Fruit fly (Drosophila melanogaster) whole organism, adult: ENCODE measurements around the gene Or83a.

Source experiments
- CG11617 ChIP-seq: fragments of 200-800 bp; sonication (Bioruptor generic); optimal IDR thresholded peaks from 2 replicates; lab custom pipeline; 2017; ENCODE audit warnings: mild to moderate bottlenecking, missing biosample characterization, missing genetic modification reagents, missing genetic modification characterization
- CG12768 ChIP-seq: fragments of 200-800 bp; sonication (Bioruptor generic); optimal IDR thresholded peaks from 2 replicates; lab custom pipeline; 2017; ENCODE audit warnings: missing biosample characterization, missing genetic modification characterization, mild to moderate bottlenecking, moderate library complexity, missing genetic modification reagents
- CG14711 ChIP-seq: fragments of 200-800 bp; sonication (Bioruptor generic); optimal IDR thresholded peaks from 2 replicates; lab custom pipeline; 2018; ENCODE audit warnings: missing biosample characterization, mild to moderate bottlenecking, missing genetic modification characterization, moderate library complexity
- CG1620 ChIP-seq: fragments of 200-800 bp; sonication (Bioruptor generic); optimal IDR thresholded peaks from 2 replicates; lab custom pipeline; 2016; ENCODE audit warnings: missing biosample characterization, missing genetic modification characterization
- CG33017 ChIP-seq: fragments of 200-800 bp; sonication (Bioruptor generic); optimal IDR thresholded peaks from 2 replicates; lab custom pipeline; 2018; ENCODE audit warnings: missing biosample characterization, mild to moderate bottlenecking, missing genetic modification characterization, moderate library complexity
- CG5204 ChIP-seq: fragments of 200-800 bp; sonication (Bioruptor generic); optimal IDR thresholded peaks from 2 replicates; lab custom pipeline; 2016; ENCODE audit warnings: missing biosample characterization, missing genetic modification characterization
- CG7045 ChIP-seq: fragments of 200-800 bp; sonication (Bioruptor generic); optimal IDR thresholded peaks from 2 replicates; lab custom pipeline; 2017; ENCODE audit warnings: missing biosample characterization, mild to moderate bottlenecking, missing genetic modification characterization
- CG7101 ChIP-seq: fragments of 200-800 bp; sonication (Bioruptor generic); optimal IDR thresholded peaks from 2 replicates; lab custom pipeline; 2018; ENCODE audit warnings: missing biosample characterization, mild to moderate bottlenecking, missing genetic modification characterization, moderate library complexity
- Clk ChIP-seq: fragments of 200-800 bp; sonication (Bioruptor generic); optimal IDR thresholded peaks from 2 replicates; lab custom pipeline; 2017; ENCODE audit warnings: missing biosample characterization, missing genetic modification characterization
- Crg-1 ChIP-seq: fragments of 200-800 bp; sonication (Bioruptor generic); optimal IDR thresholded peaks from 2 replicates; lab custom pipeline; 2016; ENCODE audit warnings: missing biosample characterization, missing genetic modification characterization
- Hr96 ChIP-seq: fragments of 200-800 bp; sonication (Bioruptor generic); optimal IDR thresholded peaks from 2 replicates; lab custom pipeline; 2016; ENCODE audit warnings: missing biosample characterization, missing genetic modification characterization
- Mnt ChIP-seq: fragments of 200-800 bp; sonication (Bioruptor generic); optimal IDR thresholded peaks from 2 replicates; lab custom pipeline; 2016; ENCODE audit warnings: missing biosample characterization, mild to moderate bottlenecking, missing genetic modification characterization
- bab1 ChIP-seq: fragments of 200-800 bp; sonication (Bioruptor generic); optimal IDR thresholded peaks from 3 replicates; lab custom pipeline; 2019; ENCODE audit warnings: missing biosample characterization, mild to moderate bottlenecking, missing genetic modification characterization, moderate library complexity
- cic ChIP-seq: fragments of 200-800 bp; sonication (Bioruptor generic); optimal IDR thresholded peaks from 2 replicates; lab custom pipeline; 2017; ENCODE audit warnings: missing biosample characterization, mild to moderate bottlenecking, missing genetic modification characterization, moderate library complexity
- cnc ChIP-seq, 2 experiments: fragments of >200 bp; optimal IDR thresholded peaks; 2 replicates each; lab custom pipeline; 2017
- kay ChIP-seq: fragments of 200-800 bp; sonication (Bioruptor generic); peaks from one replicate; lab custom pipeline; 2016; ENCODE audit warnings: missing biosample characterization, missing genetic modification characterization, borderline replicate concordance
- ovo ChIP-seq: fragments of 200-800 bp; sonication (Bioruptor generic); optimal IDR thresholded peaks from 2 replicates; lab custom pipeline; 2016; ENCODE audit warnings: missing biosample characterization, missing genetic modification characterization
- pad ChIP-seq: fragments of 200-800 bp; sonication (Bioruptor generic); optimal IDR thresholded peaks from 3 replicates; lab custom pipeline; 2017; ENCODE audit warnings: missing biosample characterization, missing genetic modification characterization, mild to moderate bottlenecking, moderate library complexity, missing genetic modification reagents
- tj ChIP-seq: fragments of 200-800 bp; sonication (Bioruptor generic); optimal IDR thresholded peaks from 3 replicates; lab custom pipeline; 2017; ENCODE audit warnings: missing biosample characterization, mild to moderate bottlenecking, missing genetic modification characterization, moderate library complexity
- toe ChIP-seq: fragments of 200-800 bp; sonication (Bioruptor generic); optimal IDR thresholded peaks from 2 replicates; lab custom pipeline; 2016; ENCODE audit warnings: missing biosample characterization, missing genetic modification characterization

The Or83a gene

DNA sequence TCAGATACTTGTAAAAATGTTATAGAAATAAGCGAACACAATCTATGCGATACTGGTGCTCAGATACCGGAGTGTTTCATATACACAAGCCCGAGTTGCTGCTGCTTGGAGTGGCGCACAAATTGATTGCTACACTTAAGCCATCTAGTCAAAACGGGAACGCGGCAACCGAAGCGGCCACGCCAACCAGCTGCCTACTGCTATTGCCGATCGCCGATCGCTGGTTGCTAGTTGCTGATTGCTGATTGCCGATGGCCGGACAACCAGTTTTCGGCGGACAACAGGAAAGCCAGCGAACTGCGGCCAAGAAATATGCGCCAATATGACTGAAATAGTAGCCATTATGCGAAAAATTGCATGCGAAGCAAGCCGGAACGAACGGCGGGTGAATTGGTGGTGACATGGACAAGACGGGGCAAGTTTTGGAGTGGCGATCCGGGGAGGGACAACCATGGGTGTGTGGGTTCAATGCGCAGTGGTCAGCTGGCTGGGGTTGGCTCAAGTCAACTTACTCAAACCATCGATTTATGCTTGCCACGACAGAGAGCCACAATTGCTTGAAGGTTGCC is 8.8 kb downstream of the Or83a start:
- no peak for TF ChIP-seq pad
- TF ChIP-seq CG7101 (tag; lab: Kevin White, UChicago) = no peak

DNA sequence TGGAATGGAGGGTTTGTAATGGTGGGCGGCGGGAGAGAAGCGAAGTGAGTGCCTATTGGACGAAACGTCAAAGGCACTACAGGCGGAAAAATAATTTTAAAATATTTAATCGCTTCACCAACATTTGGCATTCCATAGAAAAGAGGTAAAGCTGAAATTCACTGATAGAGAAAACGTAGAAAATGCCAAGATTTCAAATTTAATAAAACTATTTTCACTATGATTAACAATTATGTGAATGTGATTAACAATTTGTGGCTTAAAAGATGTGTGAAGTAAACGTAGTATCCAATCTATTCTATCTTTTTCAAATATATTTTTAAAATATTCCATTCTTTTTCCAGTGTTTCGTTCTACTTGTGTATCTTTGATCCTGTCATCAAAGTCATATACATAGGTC is 9.6 kb downstream of the Or83a start:
- TF ChIP-seq Clk (GFP tag; lab: Kevin White, UChicago) (no peak), CG7045 (GFP tag; lab: Kevin White, UChicago) (no peak), CG14711 (tag; lab: Kevin White, UChicago) (no peak), CG1620 (no peak), CG12768 (GFP tag; lab: Kevin White, UChicago) (no peak), Mnt (GFP tag; lab: Kevin White, UChicago) (no peak), cic (GFP tag; lab: Kevin White, UChicago) (no peak), CG5204 (GFP tag; lab: Kevin White, UChicago) (no peak), CG7101 (tag; lab: Kevin White, UChicago) (no peak), bab1 (GFP tag; lab: Kevin White, UChicago) (no peak), kay (GFP tag; lab: Kevin White, UChicago) (no peak), toe (GFP tag; lab: Kevin White, UChicago) (no peak), cnc (optimal IDR thresholded peaks at IDR 0.05; lab: Kevin White, UChicago) (no peak), Hr96 (no peak), CG11617 (GFP tag; lab: Kevin White, UChicago) (no peak)

DNA sequence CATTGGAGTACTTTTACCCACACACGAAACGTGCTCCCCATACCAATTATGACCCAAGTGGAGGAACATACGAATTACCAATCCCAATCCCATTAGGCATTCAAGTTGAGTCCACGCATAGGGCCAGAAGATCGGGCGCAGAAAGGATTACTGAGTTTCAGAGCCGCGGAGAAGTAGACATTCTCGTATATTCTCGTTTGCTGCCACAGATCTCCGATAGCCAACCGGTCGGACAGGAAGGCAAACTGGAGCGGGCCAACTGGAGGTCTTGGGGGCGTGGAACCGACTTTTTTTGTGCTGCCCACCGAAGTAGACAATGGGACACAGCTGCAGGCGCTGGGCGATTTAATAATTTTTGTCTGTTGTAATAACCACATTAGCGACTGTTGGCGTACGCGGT is 10.0 kb downstream of the Or83a start:
- TF ChIP-seq CG5204 (GFP tag; lab: Kevin White, UChicago) (no peak), CG7101 (tag; lab: Kevin White, UChicago) (no peak), Hr96 (no peak)

DNA sequence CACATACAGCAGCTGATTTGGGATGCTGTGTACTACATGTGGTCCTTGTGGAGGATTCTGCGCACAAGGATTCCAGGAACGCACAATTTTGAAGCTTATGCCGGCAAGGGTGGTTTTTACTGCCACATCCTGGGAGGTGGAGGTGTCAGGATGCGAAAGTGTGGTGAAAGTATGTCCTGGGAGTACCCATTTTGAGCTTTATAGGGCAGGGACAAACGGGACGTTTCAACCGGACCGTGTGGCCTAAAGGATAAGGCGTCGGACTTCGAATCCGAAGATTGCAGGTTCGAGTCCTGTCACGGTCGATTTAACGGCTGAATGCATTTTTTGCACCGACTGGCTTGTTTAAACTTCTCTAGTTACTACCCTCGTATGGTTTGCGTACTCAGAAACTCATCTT is 11.0 kb downstream of the Or83a start:
- no peak for TF ChIP-seq cnc (optimal IDR thresholded peaks at IDR 0.05; lab: Kevin White, UChicago)
- TF ChIP-seq Hr96 = no peak
- TF ChIP-seq CG7101 (tag; lab: Kevin White, UChicago) = no peak
- no peak for TF ChIP-seq CG14711 (tag; lab: Kevin White, UChicago)
- no peak for TF ChIP-seq CG1620
- no peak for TF ChIP-seq kay (GFP tag; lab: Kevin White, UChicago)
- TF ChIP-seq tj = no peak
- no peak for TF ChIP-seq CG12768 (GFP tag; lab: Kevin White, UChicago)
- TF ChIP-seq Crg-1 (GFP tag; lab: Kevin White, UChicago) = no peak

DNA sequence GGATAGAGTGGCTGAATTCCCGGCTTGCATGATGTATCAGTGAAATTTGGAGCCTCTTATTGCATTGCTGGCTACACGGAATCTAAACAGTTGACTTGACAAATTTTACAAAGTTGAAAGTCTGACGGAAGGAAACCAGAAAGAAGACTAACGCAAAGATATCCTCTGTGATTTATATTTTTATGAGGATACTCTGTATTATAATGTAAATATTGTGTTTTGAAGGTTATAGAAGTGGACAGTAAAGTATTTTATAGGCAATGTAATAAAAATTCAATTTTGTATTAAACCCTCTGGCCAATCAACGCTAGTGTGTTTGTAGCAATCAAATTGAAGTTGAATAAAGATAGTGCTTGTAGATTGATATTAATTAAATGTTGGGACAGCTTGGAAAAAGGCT is 11.4 kb downstream of the Or83a start, which contains the start of gene CG14668:
TSS of gene CG14668 (minus strand) at position 101 of the 400 bp plus-strand sequence.
- no peak for TF ChIP-seq cic (GFP tag; lab: Kevin White, UChicago)
- no peak for TF ChIP-seq CG7045 (GFP tag; lab: Kevin White, UChicago)
- no peak for TF ChIP-seq tj
- TF ChIP-seq ovo (GFP tag; lab: Kevin White, UChicago) = no peak
- TF ChIP-seq CG1620 = no peak
- TF ChIP-seq CG7101 (tag; lab: Kevin White, UChicago) = no peak
- TF ChIP-seq Hr96 = no peak
- no peak for TF ChIP-seq Crg-1 (GFP tag; lab: Kevin White, UChicago)
- TF ChIP-seq CG12768 (GFP tag; lab: Kevin White, UChicago) = no peak
- TF ChIP-seq CG5204 (GFP tag; lab: Kevin White, UChicago) = no peak
- no peak for TF ChIP-seq CG14711 (tag; lab: Kevin White, UChicago)
- no peak for TF ChIP-seq kay (GFP tag; lab: Kevin White, UChicago)
- no peak for TF ChIP-seq cnc (optimal IDR thresholded peaks at IDR 0.05; lab: Kevin White, UChicago)
- no peak for TF ChIP-seq toe (GFP tag; lab: Kevin White, UChicago)
- TF ChIP-seq CG11617 (GFP tag; lab: Kevin White, UChicago) = no peak
- no peak for TF ChIP-seq CG33017
- no peak for TF ChIP-seq Clk (GFP tag; lab: Kevin White, UChicago)
- no peak for TF ChIP-seq Mnt (GFP tag; lab: Kevin White, UChicago)

DNA sequence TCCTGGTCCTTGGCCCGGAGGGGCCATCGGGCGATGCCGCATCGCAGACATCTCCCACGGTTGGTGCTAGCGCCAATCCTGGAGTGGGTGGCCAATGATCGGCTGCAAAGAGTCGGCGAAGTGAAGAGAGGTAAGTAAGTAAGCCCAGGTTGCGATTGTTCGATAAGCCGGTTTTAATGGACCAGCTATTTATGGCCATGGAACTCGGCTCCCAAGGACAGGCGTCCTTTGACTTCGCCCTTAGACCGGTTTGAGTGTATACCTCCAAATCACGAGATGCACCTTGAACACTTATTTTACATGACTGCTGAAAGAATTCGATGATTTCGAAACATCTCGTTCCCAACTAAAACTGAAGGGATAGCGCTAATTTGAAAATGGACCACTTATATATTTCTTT is 13.2 kb downstream of the Or83a start:
- TF ChIP-seq CG12768 (GFP tag; lab: Kevin White, UChicago) (no peak), CG33017 (no peak), Hr96 (no peak), cnc (optimal IDR thresholded peaks at IDR 0.05; lab: Kevin White, UChicago) (no peak), bab1 (GFP tag; lab: Kevin White, UChicago) (no peak), toe (GFP tag; lab: Kevin White, UChicago) (no peak), Clk (GFP tag; lab: Kevin White, UChicago) (no peak), CG14711 (tag; lab: Kevin White, UChicago) (no peak), CG1620 (no peak), CG7101 (tag; lab: Kevin White, UChicago) (no peak), ovo (GFP tag; lab: Kevin White, UChicago) (no peak), pad (no peak), Mnt (GFP tag; lab: Kevin White, UChicago) (no peak), CG11617 (GFP tag; lab: Kevin White, UChicago) (no peak), tj (no peak), CG7045 (GFP tag; lab: Kevin White, UChicago) (no peak)

DNA sequence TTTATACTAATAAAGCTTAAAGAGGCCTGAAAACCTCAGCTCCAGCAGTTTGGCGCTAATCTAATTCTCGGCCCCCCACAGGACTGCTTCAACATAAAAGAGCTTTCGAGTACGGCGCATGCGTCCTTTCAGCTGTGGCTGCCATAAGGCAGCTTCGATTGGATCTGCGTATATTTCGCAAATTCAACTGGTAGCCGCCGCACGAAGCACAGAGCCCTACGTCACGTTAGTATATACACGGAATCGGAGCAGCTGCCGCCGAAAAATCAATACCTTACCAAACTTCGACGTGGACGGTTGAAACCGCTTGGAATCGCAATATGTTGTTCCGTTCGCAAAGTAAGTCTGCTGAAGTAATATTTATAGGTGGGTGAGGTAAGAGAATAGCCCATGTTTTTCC is 22.4 kb downstream of the Or83a start, which contains the start of gene 7B2:
TSS of gene 7B2 (plus strand) at position 169 of the 400 bp plus-strand sequence.
- TF ChIP-seq Clk (GFP tag; lab: Kevin White, UChicago) (no peak), CG11617 (GFP tag; lab: Kevin White, UChicago) (no peak), CG33017 (no peak), tj (no peak), ovo (GFP tag; lab: Kevin White, UChicago) (no peak), toe (GFP tag; lab: Kevin White, UChicago) (no peak)
